Fruit fly (Drosophila melanogaster) whole organism, prepupa: ENCODE results near the gene Stt3A.

Experiments
- Blimp-1 ChIP-seq: fragments of 200-800 bp; sonication (Bioruptor generic); optimal IDR thresholded peaks from 3 replicates; lab custom pipeline; 2017; ENCODE audit warnings: missing biosample characterization, missing genetic modification characterization, mild to moderate bottlenecking, moderate library complexity, missing genetic modification reagents
- CG10631 ChIP-seq: fragments of 200-800 bp; sonication (Bioruptor generic); optimal IDR thresholded peaks from 2 replicates; lab custom pipeline; 2016; ENCODE audit warnings: missing biosample characterization, missing genetic modification characterization
- CG10669 ChIP-seq: fragments of 200-800 bp; sonication (Bioruptor generic); optimal IDR thresholded peaks from 3 replicates; lab custom pipeline; 2018; ENCODE audit warnings: missing biosample characterization, mild to moderate bottlenecking, missing genetic modification characterization, moderate library complexity
- CG11294 ChIP-seq: fragments of 200-800 bp; sonication (Bioruptor generic); IDR thresholded peaks from 2 replicates; pipeline ENCODE4 v1.3.6; 2022; ENCODE audit warnings: missing biosample characterization, missing genetic modification characterization
- CG11762 ChIP-seq: fragments of 200-800 bp; sonication (Bioruptor generic); optimal IDR thresholded peaks from 3 replicates; lab custom pipeline; 2016; ENCODE audit warnings: missing biosample characterization, missing genetic modification characterization; ENCODE audit not compliant: insufficient read depth
- CG11902 ChIP-seq: fragments of 200-800 bp; sonication (Bioruptor generic); optimal IDR thresholded peaks from 3 replicates; lab custom pipeline; 2016; ENCODE audit warnings: missing biosample characterization, missing genetic modification characterization
- CG1621 ChIP-seq: fragments of 200-800 bp; sonication (Bioruptor generic); optimal IDR thresholded peaks from 3 replicates; lab custom pipeline; 2018; ENCODE audit warnings: missing biosample characterization, mild to moderate bottlenecking, missing genetic modification characterization
- CG16779 ChIP-seq: fragments of 200-800 bp; sonication (Bioruptor generic); optimal IDR thresholded peaks from 3 replicates; lab custom pipeline; 2017; ENCODE audit warnings: missing biosample characterization, mild to moderate bottlenecking, missing genetic modification characterization
- CG3032 ChIP-seq: fragments of 200-800 bp; optimal IDR thresholded peaks from 2 replicates; lab custom pipeline; 2019; ENCODE audit warnings: missing biosample characterization, mild to moderate bottlenecking, missing genetic modification characterization, moderate library complexity
- CG31627 ChIP-seq: fragments of 200-800 bp; sonication (Bioruptor generic); optimal IDR thresholded peaks from 3 replicates; lab custom pipeline; 2016; ENCODE audit warnings: missing biosample characterization, missing genetic modification characterization
- CG4318 ChIP-seq: fragments of 200-800 bp; sonication (Bioruptor generic); optimal IDR thresholded peaks from 3 replicates; lab custom pipeline; 2017; ENCODE audit warnings: missing biosample characterization, mild to moderate bottlenecking, missing genetic modification characterization
- CG6276 ChIP-seq: fragments of 200-800 bp; sonication (Bioruptor generic); optimal IDR thresholded peaks from 2 replicates; lab custom pipeline; 2017; ENCODE audit warnings: missing biosample characterization, mild to moderate bottlenecking, missing genetic modification characterization
- CG6808 ChIP-seq: fragments of 200-800 bp; sonication (Bioruptor generic); optimal IDR thresholded peaks from 3 replicates; lab custom pipeline; 2017; ENCODE audit warnings: missing biosample characterization, missing genetic modification characterization, mild to moderate bottlenecking, moderate library complexity, missing genetic modification reagents
- CG7368 ChIP-seq: fragments of 200-800 bp; sonication (Bioruptor generic); optimal IDR thresholded peaks from 3 replicates; lab custom pipeline; 2016; ENCODE audit warnings: missing biosample characterization, missing genetic modification characterization
- CG8119 ChIP-seq: fragments of 200-800 bp; sonication (Bioruptor generic); IDR thresholded peaks from 3 replicates; pipeline ENCODE4 v1.3.6; 2022; ENCODE audit warnings: missing biosample characterization, missing genetic modification characterization
- CG8319 ChIP-seq: fragments of 200-800 bp; sonication (Bioruptor generic); optimal IDR thresholded peaks from 3 replicates; lab custom pipeline; 2016; ENCODE audit warnings: missing biosample characterization, missing genetic modification characterization
- CG8632 ChIP-seq: fragments of 200-800 bp; sonication (Bioruptor generic); optimal IDR thresholded peaks from 3 replicates; lab custom pipeline; 2016; ENCODE audit warnings: missing biosample characterization, missing genetic modification characterization
- CG9139 ChIP-seq: fragments of 200-800 bp; sonication (Bioruptor generic); optimal IDR thresholded peaks from 3 replicates; lab custom pipeline; 2017; ENCODE audit warnings: missing biosample characterization, mild to moderate bottlenecking, missing genetic modification characterization
- Eip75B ChIP-seq: fragments of 200-800 bp; sonication (Bioruptor generic); optimal IDR thresholded peaks from 3 replicates; lab custom pipeline; 2016; ENCODE audit warnings: missing biosample characterization, missing genetic modification characterization
- Eip78C ChIP-seq: fragments of 200-800 bp; sonication (Bioruptor generic); peaks from one replicate; lab custom pipeline; 2016; ENCODE audit warnings: missing biosample characterization, missing genetic modification characterization
- Eip93F ChIP-seq: fragments of 200-800 bp; sonication (Bioruptor generic); optimal IDR thresholded peaks from 2 replicates; lab custom pipeline; 2016; ENCODE audit warnings: missing biosample characterization, mild to moderate bottlenecking, missing genetic modification characterization
- Ets21C ChIP-seq: fragments of 200-800 bp; sonication (Bioruptor generic); optimal IDR thresholded peaks from 3 replicates; lab custom pipeline; 2016; ENCODE audit warnings: missing biosample characterization, missing genetic modification characterization
- Ets96B ChIP-seq: fragments of 200-800 bp; optimal IDR thresholded peaks from 2 replicates; lab custom pipeline; 2019; ENCODE audit warnings: missing biosample characterization, mild to moderate bottlenecking, missing genetic modification characterization, moderate library complexity
- Hr38 ChIP-seq: sonication (Bioruptor generic); optimal IDR thresholded peaks from 2 replicates; lab custom pipeline; 2016; ENCODE audit warnings: missing biosample characterization, missing genetic modification characterization
- Hr39 ChIP-seq: fragments of 200-800 bp; sonication (Bioruptor generic); optimal IDR thresholded peaks from 2 replicates; lab custom pipeline; 2016; ENCODE audit warnings: missing biosample characterization, missing genetic modification characterization
- Lpt ChIP-seq: fragments of 200-800 bp; sonication (Bioruptor generic); optimal IDR thresholded peaks from 3 replicates; lab custom pipeline; 2016; ENCODE audit warnings: missing biosample characterization, missing genetic modification characterization
- Met ChIP-seq: fragments of 200-800 bp; sonication (Bioruptor generic); optimal IDR thresholded peaks from 3 replicates; lab custom pipeline; 2016; ENCODE audit warnings: missing biosample characterization, missing genetic modification characterization
- Sox14 ChIP-seq: fragments of 200-800 bp; sonication (Bioruptor generic); optimal IDR thresholded peaks from 3 replicates; lab custom pipeline; 2016; ENCODE audit warnings: missing biosample characterization, missing genetic modification characterization
- Sox15 ChIP-seq: fragments of 200-800 bp; sonication (Bioruptor generic); optimal IDR thresholded peaks from 3 replicates; lab custom pipeline; 2016; ENCODE audit warnings: missing biosample characterization, missing genetic modification characterization
- achi ChIP-seq: fragments of 200-800 bp; sonication (Bioruptor generic); optimal IDR thresholded peaks from 3 replicates; lab custom pipeline; 2016; ENCODE audit warnings: missing biosample characterization, missing genetic modification characterization
- acj6 ChIP-seq: fragments of 200-800 bp; sonication (Bioruptor generic); optimal IDR thresholded peaks from 3 replicates; lab custom pipeline; 2016; ENCODE audit warnings: missing biosample characterization, missing genetic modification characterization
- cyc ChIP-seq: fragments of 200-800 bp; sonication (Bioruptor generic); optimal IDR thresholded peaks from 3 replicates; lab custom pipeline; 2016; ENCODE audit warnings: missing biosample characterization, missing genetic modification characterization
- dac ChIP-seq: fragments of 200-800 bp; sonication (Bioruptor generic); optimal IDR thresholded peaks from 2 replicates; lab custom pipeline; 2017; ENCODE audit warnings: missing biosample characterization, mild to moderate bottlenecking, missing genetic modification characterization
- dsx ChIP-seq: fragments of 200-800 bp; optimal IDR thresholded peaks from 3 replicates; lab custom pipeline; 2019; ENCODE audit warnings: missing biosample characterization, mild to moderate bottlenecking, missing genetic modification characterization, moderate library complexity; ENCODE audit not compliant: poor library complexity, severe bottlenecking
- eg ChIP-seq: fragments of 200-800 bp; sonication (Bioruptor generic); IDR thresholded peaks from 3 replicates; pipeline ENCODE4 v1.3.6; 2022; ENCODE audit warnings: missing biosample characterization, missing genetic modification characterization
- esn ChIP-seq: fragments of 200-800 bp; sonication (Bioruptor generic); optimal IDR thresholded peaks from 2 replicates; lab custom pipeline; 2016; ENCODE audit warnings: missing biosample characterization, mild to moderate bottlenecking, missing genetic modification characterization, moderate library complexity
- fd85E ChIP-seq: fragments of 200-800 bp; sonication (Bioruptor generic); optimal IDR thresholded peaks from 3 replicates; lab custom pipeline; 2016; ENCODE audit warnings: missing biosample characterization, missing genetic modification characterization
- fkh ChIP-seq: fragments of 200-800 bp; sonication (Bioruptor generic); optimal IDR thresholded peaks from 3 replicates; lab custom pipeline; 2017; ENCODE audit warnings: missing biosample characterization, mild to moderate bottlenecking, missing genetic modification characterization, moderate library complexity
- lz ChIP-seq: fragments of 200-800 bp; sonication (Bioruptor generic); optimal IDR thresholded peaks from 3 replicates; lab custom pipeline; 2016; ENCODE audit warnings: missing biosample characterization, missing genetic modification characterization
- net ChIP-seq: fragments of 200-800 bp; sonication (Bioruptor generic); optimal IDR thresholded peaks from 3 replicates; lab custom pipeline; 2016; ENCODE audit warnings: missing biosample characterization, missing genetic modification characterization
- salr ChIP-seq, 2 experiments: fragments of 200-800 bp; sonication (Bioruptor generic); optimal IDR thresholded peaks; 3 replicates each; lab custom pipeline; 2016 to 2018; ENCODE audit warnings: missing biosample characterization in 2 of 2, missing genetic modification characterization in 2 of 2, mild to moderate bottlenecking in 1 of 2
- spab ChIP-seq: fragments of 200-800 bp; sonication (Bioruptor generic); optimal IDR thresholded peaks from 2 replicates; lab custom pipeline; 2017; ENCODE audit warnings: missing biosample characterization, mild to moderate bottlenecking, missing genetic modification characterization, missing genetic modification reagents
- ss ChIP-seq, 2 experiments: fragments of 200-800 bp; sonication (Bioruptor generic); optimal IDR thresholded peaks; 2 replicates in 1 of 2; 3 replicates in 1 of 2; lab custom pipeline; 2017 to 2018; ENCODE audit warnings: mild to moderate bottlenecking in 2 of 2, missing biosample characterization in 2 of 2, missing genetic modification characterization in 2 of 2, moderate library complexity in 1 of 2
- topi ChIP-seq: fragments of 200-800 bp; sonication (Bioruptor generic); optimal IDR thresholded peaks from 3 replicates; lab custom pipeline; 2016; ENCODE audit warnings: missing biosample characterization, missing genetic modification characterization
- vri ChIP-seq: fragments of 200-800 bp; sonication (Bioruptor generic); optimal IDR thresholded peaks from 3 replicates; lab custom pipeline; 2016; ENCODE audit warnings: missing biosample characterization, mild to moderate bottlenecking, missing genetic modification characterization

Stt3A gene

dm6 chrX:21044278-21044830 lies 9.4 kb downstream of the Stt3A start (continued):
- TF ChIP-seq Sox14 (GFP tag; lab: Kevin White, UChicago) (peak; percentile 57), CG8319 (GFP tag; lab: Kevin White, UChicago) (peak; percentile 17), CG10669 (GFP tag; lab: Kevin White, UChicago) (peak; percentile 54), CG7368 (GFP tag; lab: Kevin White, UChicago) (peak; percentile 44), fd85E (GFP tag; lab: Kevin White, UChicago) (no peak), achi (GFP tag; lab: Kevin White, UChicago) (peak; percentile 22), CG16779 (tag; lab: Kevin White, UChicago) (no peak), spab (GFP tag; lab: Kevin White, UChicago) (no peak), Eip75B (GFP tag; lab: Kevin White, UChicago) (peak; percentile 54), topi (peak; percentile 65), acj6 (GFP tag; lab: Kevin White, UChicago) (peak; percentile 14), CG11294 (GFP tag; lab: Robert Waterston, UW) (peak; percentile 45; the same call in 1 of the 2 replicates)

- peak; percentile 94 for TF ChIP-seq CG8119
- TF ChIP-seq Lpt: peak; percentile 76
- TF ChIP-seq cyc (GFP tag; lab: Kevin White, UChicago): peak; percentile 65
- peak; percentile 85 for TF ChIP-seq CG11294 (GFP tag; lab: Robert Waterston, UW)
- TF ChIP-seq Hr39 (GFP tag; lab: Kevin White, UChicago): peak; percentile 28
- peak; percentile 92 for TF ChIP-seq Ets96B
- TF ChIP-seq lz: peak; percentile 65
- peak; percentile 79 to 87 for TF ChIP-seq ss (GFP tag; optimal IDR thresholded peaks at IDR 0.05; lab: Kevin White, UChicago)
- peak; percentile 90 for TF ChIP-seq CG3032 (tag; lab: Kevin White, UChicago)
- TF ChIP-seq CG6276 (GFP tag; lab: Kevin White, UChicago): peak; percentile 90
- TF ChIP-seq Blimp-1 (GFP tag; lab: Kevin White, UChicago): peak; percentile 63
- TF ChIP-seq Ets21C (GFP tag; lab: Kevin White, UChicago): peak; percentile 2
- peak; percentile 66 for TF ChIP-seq Sox15 (GFP tag; lab: Kevin White, UChicago)
- TF ChIP-seq fd85E (GFP tag; lab: Kevin White, UChicago): no peak
- TF ChIP-seq CG9139: peak; percentile 72
- peak; percentile 59 for TF ChIP-seq dac (GFP tag; lab: Kevin White, UChicago)
- TF ChIP-seq CG11902 (GFP tag; lab: Kevin White, UChicago): peak; percentile 68
- TF ChIP-seq Hr38: no peak
- TF ChIP-seq CG8319 (GFP tag; lab: Kevin White, UChicago): peak; percentile 37
- TF ChIP-seq salr (GFP tag; optimal IDR thresholded peaks at IDR 0.05; lab: Kevin White, UChicago): peak; percentile 56 to 67
- peak; percentile 82 for TF ChIP-seq CG1621
- TF ChIP-seq Met (GFP tag; lab: Kevin White, UChicago): peak; percentile 80
- peak; percentile 76 for TF ChIP-seq net
- peak; percentile 82 for TF ChIP-seq CG4318 (GFP tag; lab: Kevin White, UChicago)
- peak; percentile 79 for TF ChIP-seq CG11762 (GFP tag; lab: Kevin White, UChicago)
- TF ChIP-seq fkh (GFP tag; lab: Kevin White, UChicago): peak; percentile 60
- TF ChIP-seq dsx (GFP tag; lab: Kevin White, UChicago): peak; percentile 86
- peak; percentile 75 for TF ChIP-seq Eip93F (GFP tag; lab: Kevin White, UChicago)
- peak; percentile 85 for TF ChIP-seq CG8632 (GFP tag; lab: Kevin White, UChicago)
- TF ChIP-seq spab (GFP tag; lab: Kevin White, UChicago): peak; percentile 75
- TF ChIP-seq vri (GFP tag; lab: Kevin White, UChicago): peak; percentile 65
- peak; percentile 96 for TF ChIP-seq eg
- TF ChIP-seq CG10631 (GFP tag; lab: Kevin White, UChicago): peak; percentile 79
- TF ChIP-seq CG10669 (GFP tag; lab: Kevin White, UChicago): peak; percentile 83
- TF ChIP-seq acj6 (GFP tag; lab: Kevin White, UChicago): peak; percentile 83
- peak; percentile 83 for TF ChIP-seq CG6808 (GFP tag; lab: Kevin White, UChicago)
- peak; percentile 92 for TF ChIP-seq Eip78C (GFP tag; lab: Kevin White, UChicago)
- peak; percentile 69 for TF ChIP-seq Sox14 (GFP tag; lab: Kevin White, UChicago)
- TF ChIP-seq CG31627: peak; percentile 37
- peak; percentile 84 for TF ChIP-seq esn (GFP tag; lab: Kevin White, UChicago)
These were observed 10.9 kb downstream of the Stt3A start for dm6 chrX:21042638-21043513.
